Worm (Caenorhabditis elegans) whole organism, L4/young adult: ENCODE measurements around the gene C17B7.3.

ENCODE experiments used
- W03F9.2 ChIP-seq: fragments of 150-350 bp; optimal IDR thresholded peaks from 2 replicates; lab custom pipeline; 2014; ENCODE audit warnings: missing biosample characterization, missing genetic modification characterization
- dao-5 ChIP-seq: sonication (generic microtip); optimal IDR thresholded peaks from 2 replicates; lab custom pipeline; 2016; ENCODE audit warnings: missing genotype, missing genetic modification characterization, moderate library complexity, missing compliant biosample characterization
- him-1 ChIP-seq: sonication (generic microtip); optimal IDR thresholded peaks from 2 replicates; lab custom pipeline; 2016; ENCODE audit warnings: missing genotype, missing genetic modification reagents, missing genetic modification characterization, missing compliant biosample characterization

DNA sequence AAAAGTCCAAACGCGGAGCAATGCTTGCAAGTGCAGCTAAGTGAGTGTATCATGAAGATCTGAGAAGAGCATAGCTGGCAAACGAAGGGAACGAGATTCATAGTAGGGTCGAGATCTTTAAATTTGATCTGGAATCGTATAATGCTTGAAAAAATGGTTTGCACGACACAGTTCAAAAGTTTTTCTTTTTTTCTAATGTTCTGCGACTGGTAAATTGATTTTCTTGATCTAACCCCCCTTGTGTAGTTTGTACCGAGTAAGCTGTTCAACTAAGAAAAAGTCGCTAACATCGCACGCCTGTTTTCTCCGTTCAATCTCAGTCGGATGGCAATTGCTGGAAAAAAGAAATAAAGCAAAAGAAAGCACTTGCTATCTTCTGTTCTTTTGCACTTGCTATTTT is 22.2 kb upstream of the C17B7.3 start, which contains the start of gene C17B7.14:
- no peak for TF ChIP-seq him-1
- no peak for TF ChIP-seq dao-5
- no peak for TF ChIP-seq W03F9.2 (tag; lab: Kevin White, UChicago)
